Worm (Caenorhabditis elegans) whole organism, mixed stage, embryonic: Measurements from ENCODE around the gene nhr-21.

ENCODE experiments used
- M03D4.4 ChIP-seq: sonication (generic microtip); optimal IDR thresholded peaks from 2 replicates; lab custom pipeline; 2017; ENCODE audit warnings: mild to moderate bottlenecking, missing genetic modification characterization, missing compliant biosample characterization
- bed-3 ChIP-seq: fragments of 200-800 bp; sonication (Bioruptor generic); optimal IDR thresholded peaks from 3 replicates; lab custom pipeline; 2018; ENCODE audit warnings: mild to moderate bottlenecking, missing genetic modification characterization, moderate library complexity, missing compliant biosample characterization
- ceh-39 ChIP-seq: fragments of 150-350 bp; optimal IDR thresholded peaks from 2 replicates; lab custom pipeline; 2014; ENCODE audit warnings: missing biosample characterization, missing genetic modification characterization
- ceh-83 ChIP-seq: fragments of 200-800 bp; sonication (Bioruptor generic); optimal IDR thresholded peaks from 2 replicates; lab custom pipeline; 2018; ENCODE audit warnings: mild to moderate bottlenecking, missing genetic modification characterization, missing compliant biosample characterization
- ces-1 ChIP-seq: fragments of 150-350 bp; optimal IDR thresholded peaks from 2 replicates; lab custom pipeline; 2014; ENCODE audit warnings: missing biosample characterization, missing genetic modification reagents, missing genetic modification characterization
- cnd-1 ChIP-seq: fragments of 200-800 bp; sonication (Bioruptor generic); optimal IDR thresholded peaks from 2 replicates; lab custom pipeline; 2018; ENCODE audit warnings: mild to moderate bottlenecking, missing genetic modification characterization, missing compliant biosample characterization
- drap-1 ChIP-seq: fragments of 200-800 bp; sonication (Bioruptor generic); optimal IDR thresholded peaks from 3 replicates; lab custom pipeline; 2018; ENCODE audit warnings: mild to moderate bottlenecking, missing genetic modification characterization, missing compliant biosample characterization
- elt-1 ChIP-seq: sonication (generic microtip); optimal IDR thresholded peaks from 2 replicates; lab custom pipeline; 2017; ENCODE audit warnings: missing genetic modification characterization, mild to moderate bottlenecking, missing compliant biosample characterization, antibody characterized with exemption, moderate library complexity, borderline replicate concordance; ENCODE audit not compliant: insufficient read depth
- elt-3 ChIP-seq: fragments of 150-350 bp; optimal IDR thresholded peaks from 2 replicates; lab custom pipeline; 2014; ENCODE audit warnings: missing biosample characterization, missing genetic modification characterization
- flh-1 ChIP-seq: fragments of 200-800 bp; sonication (Bioruptor generic); optimal IDR thresholded peaks from 2 replicates; lab custom pipeline; 2018; ENCODE audit warnings: mild to moderate bottlenecking, missing genetic modification characterization, moderate library complexity, missing compliant biosample characterization
- ham-2 ChIP-seq: fragments of 200-800 bp; sonication (Bioruptor generic); optimal IDR thresholded peaks from 2 replicates; lab custom pipeline; 2018; ENCODE audit warnings: mild to moderate bottlenecking, missing genetic modification characterization, missing compliant biosample characterization
- hlh-1 ChIP-seq: fragments of 150-350 bp; optimal IDR thresholded peaks from 2 replicates; lab custom pipeline; 2014; ENCODE audit warnings: missing biosample characterization, missing genetic modification reagents, missing genetic modification characterization
- lin-13 ChIP-seq: fragments of 150-350 bp; optimal IDR thresholded peaks from 2 replicates; lab custom pipeline; 2014; ENCODE audit warnings: missing biosample characterization, missing genetic modification characterization
- lin-32 ChIP-seq: fragments of 200-800 bp; sonication (Bioruptor generic); optimal IDR thresholded peaks from 2 replicates; lab custom pipeline; 2018; ENCODE audit warnings: mild to moderate bottlenecking, missing genetic modification characterization, missing compliant biosample characterization
- lsy-2 ChIP-seq: fragments of 150-350 bp; optimal IDR thresholded peaks from 2 replicates; lab custom pipeline; 2014; ENCODE audit warnings: missing biosample characterization, missing genetic modification characterization
- mab-5 ChIP-seq: fragments of 150-350 bp; optimal IDR thresholded peaks from 2 replicates; lab custom pipeline; 2014; ENCODE audit warnings: missing biosample characterization, missing genetic modification characterization
- mep-1 ChIP-seq: fragments of 150-350 bp; optimal IDR thresholded peaks from 2 replicates; lab custom pipeline; 2017; ENCODE audit warnings: missing biosample characterization, missing genetic modification reagents, missing genetic modification characterization, inconsistent platforms
- nhr-12 ChIP-seq: fragments of 150-350 bp; optimal IDR thresholded peaks from 2 replicates; lab custom pipeline; 2014; ENCODE audit warnings: missing biosample characterization, missing genetic modification characterization
- nhr-2 ChIP-seq: fragments of 150-350 bp; optimal IDR thresholded peaks from 2 replicates; lab custom pipeline; 2014; ENCODE audit warnings: missing biosample characterization, missing genetic modification characterization
- nhr-237 ChIP-seq: fragments of 150-350 bp; optimal IDR thresholded peaks from 2 replicates; lab custom pipeline; 2014; ENCODE audit warnings: missing biosample characterization, missing genetic modification characterization
- nhr-28 ChIP-seq: fragments of 150-350 bp; optimal IDR thresholded peaks from 2 replicates; lab custom pipeline; 2014; ENCODE audit warnings: missing biosample characterization, missing genetic modification characterization
- nhr-76 ChIP-seq: sonication (generic microtip); optimal IDR thresholded peaks from 2 replicates; lab custom pipeline; 2017; ENCODE audit warnings: missing biosample characterization, missing genetic modification characterization
- pha-4 ChIP-seq: fragments of 150-350 bp; optimal IDR thresholded peaks from 2 replicates; lab custom pipeline; 2018; ENCODE audit warnings: missing biosample characterization, missing genetic modification reagents, missing genetic modification characterization
- sem-2 ChIP-seq: fragments of 200-800 bp; sonication (Bioruptor generic); optimal IDR thresholded peaks from 2 replicates; lab custom pipeline; 2018; ENCODE audit warnings: mild to moderate bottlenecking, missing genetic modification characterization, missing compliant biosample characterization
- snpc-4 ChIP-seq: fragments of 150-350 bp; optimal IDR thresholded peaks from 2 replicates; lab custom pipeline; 2014; ENCODE audit warnings: missing biosample characterization, missing genetic modification characterization
- sptf-1 ChIP-seq: sonication (generic microtip); optimal IDR thresholded peaks from 2 replicates; lab custom pipeline; 2017; ENCODE audit warnings: mild to moderate bottlenecking, missing genetic modification characterization, moderate library complexity, missing compliant biosample characterization
- tbx-8 ChIP-seq: fragments of 200-800 bp; sonication (Bioruptor generic); optimal IDR thresholded peaks from 2 replicates; lab custom pipeline; 2018; ENCODE audit warnings: mild to moderate bottlenecking, missing genetic modification characterization, moderate library complexity, missing compliant biosample characterization
- unc-120 ChIP-seq: sonication (generic microtip); optimal IDR thresholded peaks from 2 replicates; lab custom pipeline; 2017; ENCODE audit warnings: missing genetic modification characterization, missing compliant biosample characterization; ENCODE audit not compliant: poor library complexity, severe bottlenecking
- unc-39 ChIP-seq: fragments of 150-350 bp; optimal IDR thresholded peaks from 2 replicates; lab custom pipeline; 2014; ENCODE audit warnings: missing biosample characterization, missing genetic modification characterization
- unc-62 ChIP-seq: fragments of 150-350 bp; optimal IDR thresholded peaks from 2 replicates; lab custom pipeline; 2014; ENCODE audit warnings: missing biosample characterization, missing genetic modification reagents, missing genetic modification characterization
- ztf-11 ChIP-seq: fragments of 150-350 bp; optimal IDR thresholded peaks from 2 replicates; lab custom pipeline; 2014; ENCODE audit warnings: missing biosample characterization, missing genetic modification characterization

The nhr-21 gene

DNA sequence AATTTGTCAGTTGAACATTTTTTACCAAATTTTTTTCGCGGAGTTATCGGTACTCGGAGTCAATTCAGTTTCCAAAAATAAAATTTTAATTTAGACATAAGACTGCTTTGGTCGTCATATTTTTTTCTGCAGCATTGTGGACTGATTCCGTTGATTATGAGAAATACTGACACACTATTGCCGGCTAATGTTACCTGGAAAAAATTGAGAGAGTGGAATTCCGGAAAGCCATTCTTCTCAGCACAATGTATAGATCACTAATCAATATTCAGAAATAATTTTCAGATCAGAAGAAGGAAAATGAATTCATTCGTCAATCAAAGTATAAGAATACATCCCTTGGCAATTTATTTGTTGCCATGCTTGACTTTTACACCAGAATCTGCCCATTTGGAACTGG lies 40.0 kb downstream of the nhr-21 start, which contains the start of gene C07D10.6:
Gene C07D10.6 (plus strand): TSS at position 301 of the 400 bp plus-strand sequence.
- no peak for TF ChIP-seq mab-5
- no peak for TF ChIP-seq lin-32 (GFP tag; lab: Kevin White, UChicago)
- no peak for TF ChIP-seq ceh-39 (tag; lab: Kevin White, UChicago)
- TF ChIP-seq lin-13 = no peak
- TF ChIP-seq nhr-76 (tag; lab: Kevin White, UChicago) = no peak
- TF ChIP-seq unc-62 (GFP tag; lab: Kevin White, UChicago) = no peak
- no peak for TF ChIP-seq snpc-4 (tag; lab: Kevin White, UChicago)
- no peak for TF ChIP-seq elt-1 (tag; lab: Kevin White, UChicago)
- no peak for TF ChIP-seq pha-4 (tag; lab: Kevin White, UChicago)
- no peak for TF ChIP-seq ceh-83 (GFP tag; lab: Kevin White, UChicago)
- TF ChIP-seq mep-1 = no peak
- no peak for TF ChIP-seq M03D4.4 (tag; lab: Kevin White, UChicago)
- no peak for TF ChIP-seq nhr-237 (tag; lab: Kevin White, UChicago)

- TF ChIP-seq nhr-2 (tag; lab: Kevin White, UChicago) (peak; percentile 90), ceh-39 (tag; lab: Kevin White, UChicago) (peak; percentile 25), mab-5 (no peak)
- TF ChIP-seq, all 35 proteins: peak for 2
Measured at ce11 chrII:7381142-7381611, 42.1 kb downstream of the nhr-21 start, which contains the start of gene C07D10.5. TSS of gene C07D10.5 (plus strand) at chrII:7381561.

DNA sequence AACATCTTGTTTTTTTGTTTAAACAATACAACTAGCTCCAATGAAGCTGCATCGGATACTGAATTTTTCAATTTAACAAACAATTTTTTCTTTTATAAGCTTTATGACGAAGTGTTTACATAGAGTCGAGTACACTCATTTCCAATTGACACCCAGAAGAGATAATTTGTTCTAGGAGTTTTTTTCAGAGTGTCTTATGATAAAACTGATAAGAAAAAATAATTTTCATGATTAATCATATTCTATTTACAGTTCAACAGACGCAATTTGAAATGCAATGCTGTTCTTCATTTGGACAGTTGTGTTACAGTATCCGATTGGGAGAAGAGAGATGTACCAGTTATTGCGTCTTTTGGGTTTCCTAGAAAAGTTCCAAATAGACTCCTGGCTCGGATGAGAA lies 42.9 kb downstream of the nhr-21 start:
- TF ChIP-seq ceh-39 (tag; lab: Kevin White, UChicago) (no peak), cnd-1 (tag; lab: Kevin White, UChicago) (no peak), lin-32 (GFP tag; lab: Kevin White, UChicago) (no peak), flh-1 (GFP tag; lab: Kevin White, UChicago) (no peak), nhr-2 (tag; lab: Kevin White, UChicago) (no peak), nhr-28 (tag; lab: Kevin White, UChicago) (no peak), ham-2 (no peak), M03D4.4 (tag; lab: Kevin White, UChicago) (no peak), pha-4 (tag; lab: Kevin White, UChicago) (no peak), elt-3 (tag; lab: Kevin White, UChicago) (no peak), hlh-1 (tag; lab: Kevin White, UChicago) (no peak), ces-1 (GFP tag; lab: Kevin White, UChicago) (no peak), nhr-12 (tag; lab: Kevin White, UChicago) (no peak)
- TF ChIP-seq, all 35 proteins: peak for 0

ce11 chrII:7385442-7385841 lies 46.4 kb downstream of the nhr-21 start, which contains the start of gene sre-3:
TSS of gene sre-3 (plus strand) at chrII:7385742.
- no peak for TF ChIP-seq unc-39 (tag; lab: Kevin White, UChicago)
- no peak for TF ChIP-seq ztf-11 (tag; lab: Kevin White, UChicago)
- TF ChIP-seq sem-2 (GFP tag; lab: Kevin White, UChicago) = no peak
- no peak for TF ChIP-seq nhr-76 (tag; lab: Kevin White, UChicago)
- no peak for TF ChIP-seq nhr-28 (tag; lab: Kevin White, UChicago)
- no peak for TF ChIP-seq ceh-39 (tag; lab: Kevin White, UChicago)
- no peak for TF ChIP-seq unc-120
- TF ChIP-seq, all 35 proteins: peak for 0

- no peak for TF ChIP-seq unc-120
- no peak for TF ChIP-seq unc-62 (GFP tag; lab: Kevin White, UChicago)
- TF ChIP-seq nhr-12 (tag; lab: Kevin White, UChicago) = no peak
- no peak for TF ChIP-seq M03D4.4 (tag; lab: Kevin White, UChicago)
- TF ChIP-seq ham-2 = no peak
- TF ChIP-seq ceh-83 (GFP tag; lab: Kevin White, UChicago) = no peak
- no peak for TF ChIP-seq drap-1
- no peak for TF ChIP-seq lsy-2 (tag; lab: Kevin White, UChicago)
- TF ChIP-seq unc-39 (tag; lab: Kevin White, UChicago) = no peak
- TF ChIP-seq, all 35 proteins: peak for 0
Measured at ce11 chrII:7390335-7390734, 51.3 kb downstream of the nhr-21 start.

- TF ChIP-seq sptf-1 (no peak), lin-13 (no peak), lsy-2 (tag; lab: Kevin White, UChicago) (peak; percentile 6), unc-39 (tag; lab: Kevin White, UChicago) (no peak), elt-3 (tag; lab: Kevin White, UChicago) (no peak), nhr-12 (tag; lab: Kevin White, UChicago) (no peak), ces-1 (GFP tag; lab: Kevin White, UChicago) (no peak), tbx-8 (GFP tag; lab: Kevin White, UChicago) (no peak), mep-1 (peak; percentile 22), nhr-237 (tag; lab: Kevin White, UChicago) (no peak), hlh-1 (tag; lab: Kevin White, UChicago) (no peak), bed-3 (GFP tag; lab: Kevin White, UChicago) (no peak), flh-1 (GFP tag; lab: Kevin White, UChicago) (no peak), unc-62 (GFP tag; lab: Kevin White, UChicago) (peak; percentile 14)
Measured at ce11 chrII:7392052-7392694, 53.1 kb downstream of the nhr-21 start.
